Worm (Caenorhabditis elegans) whole organism, late embryonic: ENCODE results near the gene glb-11.

Source experiments
- ama-1 ChIP-seq: fragments of 150-350 bp; optimal IDR thresholded peaks from 2 replicates; lab custom pipeline; 2014
- ceh-22 ChIP-seq: sonication (generic microtip); optimal IDR thresholded peaks from 2 replicates; lab custom pipeline; 2017; ENCODE audit warnings: missing biosample characterization, missing genetic modification characterization
- ceh-24 ChIP-seq: sonication (generic microtip); optimal IDR thresholded peaks from 2 replicates; lab custom pipeline; 2016; ENCODE audit warnings: mild to moderate bottlenecking, missing genetic modification characterization, missing compliant biosample characterization
- ceh-31 ChIP-seq: sonication (generic microtip); optimal IDR thresholded peaks from 2 replicates; lab custom pipeline; 2016; ENCODE audit warnings: missing genetic modification characterization, missing compliant biosample characterization
- ceh-9 ChIP-seq: sonication (generic microtip); optimal IDR thresholded peaks from 2 replicates; lab custom pipeline; 2016; ENCODE audit warnings: mild to moderate bottlenecking, missing genetic modification characterization, inconsistent platforms, missing compliant biosample characterization
- elt-4 ChIP-seq: sonication (generic microtip); optimal IDR thresholded peaks from 2 replicates; lab custom pipeline; 2016; ENCODE audit warnings: missing genetic modification characterization, missing compliant biosample characterization
- hlh-30 ChIP-seq: sonication (generic microtip); optimal IDR thresholded peaks from 2 replicates; lab custom pipeline; 2017; ENCODE audit warnings: antibody characterized with exemption, missing genetic modification characterization, missing compliant biosample characterization; ENCODE audit not compliant: insufficient read depth
- nhr-11 ChIP-seq: fragments of 150-350 bp; optimal IDR thresholded peaks from 2 replicates; lab custom pipeline; 2014; ENCODE audit warnings: missing biosample characterization, missing genetic modification characterization
- pqm-1 ChIP-seq: sonication (generic microtip); optimal IDR thresholded peaks from 2 replicates; lab custom pipeline; 2016; ENCODE audit warnings: missing genetic modification characterization, missing compliant biosample characterization
- ref-2 ChIP-seq: sonication (generic microtip); optimal IDR thresholded peaks from 2 replicates; lab custom pipeline; 2016; ENCODE audit warnings: missing genetic modification characterization, missing compliant biosample characterization
- rnt-1 ChIP-seq: sonication (generic microtip); optimal IDR thresholded peaks from 2 replicates; lab custom pipeline; 2016; ENCODE audit warnings: missing genetic modification characterization, missing compliant biosample characterization
- sox-4 ChIP-seq: sonication (generic microtip); optimal IDR thresholded peaks from 2 replicates; lab custom pipeline; 2017; ENCODE audit warnings: mild to moderate bottlenecking, missing genetic modification characterization, inconsistent platforms, missing compliant biosample characterization
- syd-9 ChIP-seq: sonication (generic microtip); optimal IDR thresholded peaks from 2 replicates; lab custom pipeline; 2016; ENCODE audit warnings: mild to moderate bottlenecking, missing genetic modification characterization, moderate library complexity, missing compliant biosample characterization
- tbx-2 ChIP-seq: sonication (generic microtip); optimal IDR thresholded peaks from 2 replicates; lab custom pipeline; 2016; ENCODE audit warnings: missing genetic modification characterization, missing compliant biosample characterization

DNA sequence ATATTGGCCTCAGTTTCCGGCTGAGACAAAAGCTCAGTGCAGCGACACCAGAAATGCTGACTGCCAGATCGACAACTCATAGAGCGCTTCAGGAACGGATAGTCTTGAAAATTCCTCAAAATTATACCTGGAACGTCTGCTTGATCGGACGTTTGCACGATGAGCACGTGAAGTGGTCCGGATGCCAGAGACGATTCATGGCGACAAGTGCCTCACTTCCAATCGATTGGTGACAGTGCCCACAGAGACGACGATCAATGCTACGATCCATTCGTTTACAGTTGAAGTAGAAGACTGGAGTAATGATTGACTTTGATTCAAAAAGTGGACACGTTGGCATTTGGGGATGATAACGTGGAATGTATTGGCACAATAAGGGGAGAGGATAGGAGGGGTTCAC lies 5.6 kb downstream of the glb-11 start, which contains the start of gene Y1A5A.1:
- TF ChIP-seq ref-2 (tag; lab: Kevin White, UChicago), result no peak
- no peak for TF ChIP-seq nhr-11 (tag; lab: Kevin White, UChicago)
- TF ChIP-seq sox-4 (tag; lab: Kevin White, UChicago), result no peak
- no peak for TF ChIP-seq ceh-24 (tag; lab: Kevin White, UChicago)
- no peak for TF ChIP-seq ceh-31 (tag; lab: Kevin White, UChicago)
- no peak for TF ChIP-seq rnt-1 (tag; lab: Kevin White, UChicago)
- TF ChIP-seq syd-9 (tag; lab: Kevin White, UChicago), result no peak
- no peak for TF ChIP-seq elt-4
- TF ChIP-seq ceh-22 (tag; lab: Kevin White, UChicago), result no peak
- TF ChIP-seq pqm-1 (tag; lab: Kevin White, UChicago), result no peak
- TF ChIP-seq ceh-9 (tag; lab: Kevin White, UChicago), result no peak
- no peak for TF ChIP-seq ama-1
- TF ChIP-seq hlh-30 (tag; lab: Kevin White, UChicago), result no peak
- TF ChIP-seq tbx-2 (tag; lab: Kevin White, UChicago), result no peak
